Worm (Caenorhabditis elegans): ENCODE data around the gene srlf-34.

Gene srlf-34

DNA sequence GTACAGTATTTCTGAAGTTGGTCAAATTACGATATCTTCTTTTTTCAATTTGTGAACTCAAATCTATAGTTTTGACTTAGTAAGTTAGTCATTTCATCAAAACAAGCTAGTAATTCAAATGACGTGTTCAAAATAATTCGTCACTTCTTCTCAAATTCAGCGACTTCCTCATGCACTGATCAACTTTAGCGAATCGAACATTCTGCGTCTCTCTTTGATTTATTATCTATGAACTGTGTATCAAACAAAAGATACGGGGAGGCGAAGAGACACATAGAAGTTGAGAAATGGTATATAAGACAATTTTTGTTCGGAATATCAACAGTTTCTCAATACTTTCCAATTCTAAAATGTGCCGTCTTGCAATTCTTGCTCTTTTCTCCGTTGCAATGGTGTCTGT, at the start of gene srlf-34:
TSS of gene srlf-34 (plus strand) at position 321 of the 400 bp plus-strand sequence.
- no peak for TF ChIP-seq efl-1 (optimal IDR thresholded peaks at IDR 0.05)
- TF ChIP-seq efl-1 (GFP tag; optimal IDR thresholded peaks at IDR 0.05 in 1 of 2) = peak in 1 of 2 experiments; percentile 10
- TF ChIP-seq C34B4.2 (tag; optimal IDR thresholded peaks at IDR 0.05) = no peak
- peak; percentile 76 for TF ChIP-seq nhr-85 (tag)
- TF ChIP-seq hpl-2 (GFP tag; optimal IDR thresholded peaks at IDR 0.05) = no peak
- TF ChIP-seq lin-14 (GFP tag; optimal IDR thresholded peaks at IDR 0.05) = no peak
- TF ChIP-seq F16B12.6 (tag; optimal IDR thresholded peaks at IDR 0.05) = no peak

DNA sequence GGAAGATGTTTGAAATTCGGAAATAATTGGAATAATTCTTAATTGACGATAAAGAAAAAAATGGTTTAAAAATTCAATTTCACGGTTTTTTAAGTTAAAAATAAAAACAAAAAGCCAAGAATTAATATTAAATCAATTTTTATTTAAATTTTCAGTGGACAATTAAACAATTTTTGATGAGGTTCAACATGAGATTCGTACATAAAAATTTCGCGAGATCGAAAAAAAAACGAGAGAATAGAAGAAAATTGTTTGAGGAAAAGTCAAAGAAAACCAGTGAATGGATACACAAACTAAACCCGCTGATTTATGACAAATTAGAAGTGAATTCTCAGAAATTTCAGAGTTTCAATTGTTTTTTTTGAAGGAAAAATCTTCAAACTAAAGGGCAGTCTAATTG, 42.0 kb upstream of the srlf-34 start, which contains the start of gene F54B3.2:
TSS of gene F54B3.2 (minus strand) at position 101 of the 400 bp plus-strand sequence.
- no peak for TF ChIP-seq ceh-90 (tag; optimal IDR thresholded peaks at IDR 0.05)
- no peak for TF ChIP-seq zag-1 (tag; optimal IDR thresholded peaks at IDR 0.05)
- TF ChIP-seq efl-1 (optimal IDR thresholded peaks at IDR 0.05) = no peak
- TF ChIP-seq efl-1 (GFP tag; optimal IDR thresholded peaks at IDR 0.05 in 1 of 2) = no peak

DNA sequence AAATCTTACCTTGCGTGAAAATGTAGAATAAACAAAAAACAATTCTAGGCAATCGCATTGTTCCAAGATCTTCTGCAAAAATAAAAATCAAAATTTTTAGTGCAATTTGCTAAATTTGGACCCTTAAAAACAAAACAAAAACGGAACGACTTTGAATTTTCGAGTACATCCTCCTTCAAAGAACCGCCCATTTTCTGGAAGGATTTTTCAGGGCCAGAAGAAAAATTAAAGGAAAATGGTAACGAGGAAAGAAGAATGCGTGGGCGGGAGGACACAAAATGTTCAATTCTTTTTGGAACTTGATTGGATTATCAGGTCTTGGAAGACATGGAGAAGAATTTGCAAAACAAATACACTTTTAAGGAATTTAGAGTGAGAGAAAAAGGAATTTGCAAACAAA, 41.0 kb upstream of the srlf-34 start, which contains the start of gene F54B3.4:
TSS of gene F54B3.4 (minus strand) at position 101 of the 400 bp plus-strand sequence.
- TF ChIP-seq lin-39 (tag; optimal IDR thresholded peaks at IDR 0.05) (no peak), lin-15B (tag; optimal IDR thresholded peaks at IDR 0.05) (no peak), fos-1 (tag; optimal IDR thresholded peaks at IDR 0.05) (no peak), F16B12.6 (tag; optimal IDR thresholded peaks at IDR 0.05) (no peak), nhr-77 (tag; optimal IDR thresholded peaks at IDR 0.05) (no peak), elt-2 (tag; optimal IDR thresholded peaks at IDR 0.05) (no peak), nhr-12 (tag; optimal IDR thresholded peaks at IDR 0.05) (no peak), egl-13 (tag; optimal IDR thresholded peaks at IDR 0.05) (no peak)

ce11 chrII:10279561-10279960, 32.5 kb upstream of the srlf-34 start, which contains the start of gene ZK971.1:
TSS of gene ZK971.1 (minus strand) at chrII:10279661.
- TF ChIP-seq lin-35 (GFP tag; optimal IDR thresholded peaks at IDR 0.05) (no peak), Y116A8C.19 (tag; optimal IDR thresholded peaks at IDR 0.05; ENCODE audit: borderline replicate concordance) (no peak), C04F5.9 (tag; optimal IDR thresholded peaks at IDR 0.05) (no peak), grh-1 (GFP tag; IDR thresholded peaks at IDR 0.05) (no peak), elt-2 (tag; optimal IDR thresholded peaks at IDR 0.05) (no peak), zip-4 (GFP tag; optimal IDR thresholded peaks at IDR 0.05) (no peak), fkh-4 (tag; optimal IDR thresholded peaks at IDR 0.05; ENCODE audit: borderline replicate concordance) (no peak), tbx-2 (tag; optimal IDR thresholded peaks at IDR 0.05) (no peak), pqm-1 (tag; optimal IDR thresholded peaks at IDR 0.05) (no peak), hpl-2 (GFP tag; optimal IDR thresholded peaks at IDR 0.05) (no peak), ceh-88 (GFP tag; IDR thresholded peaks at IDR 0.05) (no peak), unc-30 (tag; optimal IDR thresholded peaks at IDR 0.05) (no peak), egl-13 (tag; optimal IDR thresholded peaks at IDR 0.05) (no peak), dsc-1 (tag; optimal IDR thresholded peaks at IDR 0.05) (no peak), ztf-4 (tag; optimal IDR thresholded peaks at IDR 0.05) (no peak), aha-1 (tag; optimal IDR thresholded peaks at IDR 0.05) (no peak)

ce11 chrII:10281674-10282073, 30.4 kb upstream of the srlf-34 start:
- TF ChIP-seq blmp-1 (tag; optimal IDR thresholded peaks at IDR 0.05) = no peak
- TF ChIP-seq rnt-1 (tag; optimal IDR thresholded peaks at IDR 0.05) = no peak
- no peak for TF ChIP-seq ceh-90 (tag; optimal IDR thresholded peaks at IDR 0.05)
- peak; percentile 72 for TF ChIP-seq elt-2 (tag; optimal IDR thresholded peaks at IDR 0.05)
- no peak for TF ChIP-seq efl-1 (optimal IDR thresholded peaks at IDR 0.05)
- TF ChIP-seq efl-1 (GFP tag; optimal IDR thresholded peaks at IDR 0.05 in 1 of 2) = peak in 1 of 2 experiments; percentile 58
- peak in 1 of 2 experiments; percentile 12 for TF ChIP-seq lin-35 (GFP tag; optimal IDR thresholded peaks at IDR 0.05)
- TF ChIP-seq tlp-1 (tag; optimal IDR thresholded peaks at IDR 0.05) = no peak
- TF ChIP-seq C34B4.2 (tag; optimal IDR thresholded peaks at IDR 0.05) = no peak

DNA sequence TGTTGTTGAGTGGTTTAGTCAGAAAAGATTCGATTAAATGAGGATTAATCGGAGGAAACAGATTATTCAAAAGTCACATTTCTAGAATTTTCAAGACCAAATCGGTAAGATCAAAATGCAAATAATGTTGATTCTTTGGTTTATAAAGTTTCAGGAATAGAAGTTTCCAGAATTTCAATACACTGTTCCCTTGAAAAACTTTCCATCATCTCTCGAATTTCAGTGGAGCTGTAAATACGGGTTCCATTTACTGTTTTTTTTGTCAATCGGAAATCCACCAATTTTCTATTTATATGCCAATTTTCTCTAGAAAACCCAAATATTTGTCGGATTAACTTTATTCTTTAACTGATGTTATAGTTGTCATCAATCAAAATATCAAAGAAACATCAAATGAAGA, 28.9 kb upstream of the srlf-34 start:
- TF ChIP-seq egl-27 (tag; optimal IDR thresholded peaks at IDR 0.05) = no peak
- TF ChIP-seq ztf-11 (tag; optimal IDR thresholded peaks at IDR 0.05) = no peak
- TF ChIP-seq xbp-1 (tag; optimal IDR thresholded peaks at IDR 0.05) = no peak
- TF ChIP-seq fkh-8 (tag; optimal IDR thresholded peaks at IDR 0.05) = peak; percentile 33
- TF ChIP-seq dsc-1 (tag; optimal IDR thresholded peaks at IDR 0.05) = peak; percentile 56
- no peak for TF ChIP-seq nhr-237 (tag; optimal IDR thresholded peaks at IDR 0.05)
- TF ChIP-seq skn-1 (tag; optimal IDR thresholded peaks at IDR 0.05) = no peak
- TF ChIP-seq unc-98 (GFP tag; IDR thresholded peaks at IDR 0.05) = no peak

All from whole organism, L1 larva.